Worm (Caenorhabditis elegans) whole organism, midembryonic: ENCODE data around the gene sbds-1.

ENCODE experiments used
- T22C8.4 ChIP-seq: fragments of 200-800 bp; sonication (Bioruptor generic); IDR thresholded peaks from 2 replicates; pipeline ENCODE4 v1.3.6; 2022; ENCODE audit warnings: missing genetic modification characterization, missing compliant biosample characterization
- flt-1 ChIP-seq: fragments of 200-800 bp; sonication (Bioruptor generic); IDR thresholded peaks from 2 replicates; pipeline ENCODE4 v1.3.6; 2022; ENCODE audit warnings: missing genetic modification characterization, missing compliant biosample characterization
- klf-2 ChIP-seq: fragments of 200-800 bp; sonication (Bioruptor generic); conservative IDR thresholded peaks from 2 replicates; pipeline ENCODE4 v1.3.6; 2022; ENCODE audit warnings: missing genetic modification reagents, missing genetic modification characterization, missing compliant biosample characterization
- med-1 ChIP-seq: sonication (generic microtip); optimal IDR thresholded peaks from 2 replicates; lab custom pipeline; 2017; ENCODE audit warnings: missing genetic modification characterization, mild to moderate bottlenecking, missing compliant biosample characterization, antibody characterized with exemption, missing genetic modification reagents; ENCODE audit not compliant: insufficient read depth
- tab-1 ChIP-seq: fragments of 200-800 bp; sonication (Bioruptor generic); IDR thresholded peaks from 2 replicates; pipeline ENCODE4 v1.3.6; 2022; ENCODE audit warnings: missing genetic modification characterization, missing compliant biosample characterization
- ztf-23 ChIP-seq: fragments of 200-800 bp; sonication (Bioruptor generic); IDR thresholded peaks from 2 replicates; pipeline ENCODE4 v1.3.6; 2022; ENCODE audit warnings: missing genetic modification reagents, missing genetic modification characterization, missing compliant biosample characterization
- ztf-29 ChIP-seq: fragments of 200-800 bp; sonication (Bioruptor generic); IDR thresholded peaks from 2 replicates; pipeline ENCODE4 v1.3.6; 2022; ENCODE audit warnings: missing genetic modification reagents, missing genetic modification characterization, missing compliant biosample characterization

ce11 chrIII:649935-650334 is 11.7 kb upstream of the sbds-1 start:
- TF ChIP-seq klf-2 (GFP tag; lab: Robert Waterston, UW) (no peak), ztf-29 (GFP tag; lab: Robert Waterston, UW) (no peak), tab-1 (GFP tag; lab: Robert Waterston, UW) (no peak), flt-1 (GFP tag; lab: Robert Waterston, UW) (no peak), ztf-23 (GFP tag; lab: Robert Waterston, UW) (no peak), T22C8.4 (GFP tag; lab: Robert Waterston, UW) (no peak), med-1 (GFP tag; lab: Kevin White, UChicago) (no peak)
